Worm (Caenorhabditis elegans): ENCODE results near the gene F40G12.9.

ce11 chrV:14254221-14254620 is 28.2 kb upstream of the F40G12.9 start, which contains the start of gene K02E11.7:
- TF ChIP-seq ceh-43 (GFP tag; optimal IDR thresholded peaks at IDR 0.05): no peak
- TF ChIP-seq ceh-39 (tag; optimal IDR thresholded peaks at IDR 0.05): no peak
- TF ChIP-seq nhr-237 (tag; optimal IDR thresholded peaks at IDR 0.05): no peak
- TF ChIP-seq unc-39 (tag; optimal IDR thresholded peaks at IDR 0.05): no peak
- no peak for TF ChIP-seq lin-13 (tag; optimal IDR thresholded peaks at IDR 0.05)
